Fruit fly (Drosophila melanogaster): ENCODE measurements around the gene Grip.
A peak's percentile ranks its signal among the peaks of the same experiment; 100 is the strongest.

Grip gene

dm6 chrX:6024638-6025037 is 58.6 kb downstream of the Grip start (continued):
- peak; percentile 35 for TF ChIP-seq CG12942 (GFP tag; optimal IDR thresholded peaks at IDR 0.05)
- TF ChIP-seq Abd-B (GFP tag; optimal IDR thresholded peaks at IDR 0.05), result peak; percentile 35
- TF ChIP-seq zfh1 (GFP tag; IDR thresholded peaks at IDR 0.05), result peak; percentile 80
- peak; percentile 45 for TF ChIP-seq jumu (GFP tag; optimal IDR thresholded peaks at IDR 0.05)
- TF ChIP-seq Hand (GFP tag; optimal IDR thresholded peaks at IDR 0.05), result no peak
- TF ChIP-seq Dll (GFP tag; IDR thresholded peaks at IDR 0.05; ENCODE audit: partially characterized antibody), result no peak
- TF ChIP-seq pho (GFP tag; optimal IDR thresholded peaks at IDR 0.05), result no peak
- 0 out of 2 replicates have a peak, but pooled peaks have one; percentile 55 for TF ChIP-seq sim (GFP tag; IDR thresholded peaks at IDR 0.05)
- TF ChIP-seq Adf1 (GFP tag; IDR thresholded peaks at IDR 0.05), result no peak
- peak; percentile 51 for TF ChIP-seq nmo (GFP tag; optimal IDR thresholded peaks at IDR 0.05)
- peak; percentile 16 for TF ChIP-seq tap (tag; optimal IDR thresholded peaks at IDR 0.05)
- TF ChIP-seq CG17612 (GFP tag; IDR thresholded peaks at IDR 0.05), result no peak
- TF ChIP-seq org-1 (GFP tag; optimal IDR thresholded peaks at IDR 0.05), result peak; percentile 28
- TF ChIP-seq sima (GFP tag; optimal IDR thresholded peaks at IDR 0.05), result no peak
- TF ChIP-seq CG12659 (GFP tag; optimal IDR thresholded peaks at IDR 0.05), result peak; percentile 5
- TF ChIP-seq CG17385 (GFP tag; optimal IDR thresholded peaks at IDR 0.05), result peak; percentile 4
- TF ChIP-seq CG3838 (GFP tag; optimal IDR thresholded peaks at IDR 0.05), result no peak
- TF ChIP-seq lilli (GFP tag; optimal IDR thresholded peaks at IDR 0.05), result no peak
- TF ChIP-seq CG1792 (GFP tag; optimal IDR thresholded peaks at IDR 0.05), result peak; percentile 2
- TF ChIP-seq chm (GFP tag; IDR thresholded peaks at IDR 0.05), result peak; percentile 22; the same call in 1 of the 2 replicates
- no peak for TF ChIP-seq CG14014 (GFP tag; IDR thresholded peaks at IDR 0.05)
- TF ChIP-seq CG18011 (GFP tag; optimal IDR thresholded peaks at IDR 0.05), result no peak
- TF ChIP-seq Lpt (GFP tag; optimal IDR thresholded peaks at IDR 0.05), result no peak
- peak; percentile 61; the same call in 2 of the 3 replicates for TF ChIP-seq dysf (GFP tag; IDR thresholded peaks at IDR 0.05)
- peak; percentile 39 for TF ChIP-seq Spps (tag; optimal IDR thresholded peaks at IDR 0.05)
- no peak for TF ChIP-seq unc-4 (GFP tag; IDR thresholded peaks at IDR 0.05; ENCODE audit: partially characterized antibody)
- peak; percentile 47; the same call in 1 of the 3 replicates for TF ChIP-seq ase (GFP tag; IDR thresholded peaks at IDR 0.05)
- TF ChIP-seq chn (GFP tag; optimal IDR thresholded peaks at IDR 0.05), result peak; percentile 68
- TF ChIP-seq Kr (GFP tag; optimal IDR thresholded peaks at IDR 0.05), result peak; percentile 66
- peak; percentile 23 for TF ChIP-seq CG1602 (GFP tag; optimal IDR thresholded peaks at IDR 0.05)
- TF ChIP-seq Scr (GFP tag; IDR thresholded peaks at IDR 0.05; ENCODE audit: partially characterized antibody), result no peak
- TF ChIP-seq vvl (GFP tag; IDR thresholded peaks at IDR 0.05), result peak; percentile 60
- TF ChIP-seq ind (GFP tag; optimal IDR thresholded peaks at IDR 0.05), result peak; percentile 31
- 0 out of 2 replicates have a peak, but pooled peaks have one; percentile 35 for TF ChIP-seq CG7372 (GFP tag; IDR thresholded peaks at IDR 0.05)
- TF ChIP-seq CG7786 (GFP tag; optimal IDR thresholded peaks at IDR 0.05), result peak; percentile 39
- peak; percentile 65 for TF ChIP-seq Optix (GFP tag; IDR thresholded peaks at IDR 0.05)
- peak; percentile 9 for TF ChIP-seq Antp (GFP tag; optimal IDR thresholded peaks at IDR 0.05)
- TF ChIP-seq Sry-δ (GFP tag; optimal IDR thresholded peaks at IDR 0.05), result no peak
- peak; percentile 50 for TF ChIP-seq fd102C (GFP tag; optimal IDR thresholded peaks at IDR 0.05)
- TF ChIP-seq gsb-n (tag; optimal IDR thresholded peaks at IDR 0.05), result peak; percentile 31
- TF ChIP-seq twi (tag; optimal IDR thresholded peaks at IDR 0.05), result no peak
- TF ChIP-seq CG8765 (GFP tag; IDR thresholded peaks at IDR 0.05), result 0 out of 2 replicates have a peak, but pooled peaks have one; percentile 20
- no peak for TF ChIP-seq abd-A (tag; optimal IDR thresholded peaks at IDR 0.05)
- TF ChIP-seq zen (tag; optimal IDR thresholded peaks at IDR 0.05), result no peak
- TF ChIP-seq CG15696 (tag; optimal IDR thresholded peaks at IDR 0.05), result peak; percentile 57
- no peak for TF ChIP-seq sna (GFP tag; IDR thresholded peaks at IDR 0.05; ENCODE audit: partially characterized antibody)
- no peak for TF ChIP-seq TFAM (GFP tag; optimal IDR thresholded peaks at IDR 0.05)
- TF ChIP-seq row (GFP tag; IDR thresholded peaks at IDR 0.05), result peak; percentile 56; the same call in 1 of the 3 replicates
- no peak for TF ChIP-seq lov (optimal IDR thresholded peaks at IDR 0.05)
- peak; percentile 68; the same call in 2 of the 3 replicates for TF ChIP-seq lov (GFP tag; IDR thresholded peaks at IDR 0.05)
- peak; percentile 58 for TF ChIP-seq E2f1 (GFP tag; IDR thresholded peaks at IDR 0.05)
- TF ChIP-seq Hsf (GFP tag; optimal IDR thresholded peaks at IDR 0.05), result peak; percentile 47
